Worm (Caenorhabditis elegans) whole organism, L3 larva: ENCODE measurements around the gene F54F12.1.

ENCODE experiments used
- R02D3.7 ChIP-seq: fragments of 150-350 bp; optimal IDR thresholded peaks from 2 replicates; lab custom pipeline; 2014; ENCODE audit warnings: missing biosample characterization, missing genetic modification characterization
- ZK546.5 ChIP-seq: sonication (generic microtip); optimal IDR thresholded peaks from 2 replicates; lab custom pipeline; 2017; ENCODE audit warnings: missing biosample characterization, missing genetic modification characterization
- aly-2 ChIP-seq: fragments of 150-350 bp; optimal IDR thresholded peaks from 2 replicates; lab custom pipeline; 2014; ENCODE audit warnings: missing biosample characterization, missing genetic modification characterization
- ceh-16 ChIP-seq: sonication (generic microtip); optimal IDR thresholded peaks from 2 replicates; lab custom pipeline; 2017; ENCODE audit warnings: missing biosample characterization, missing genetic modification characterization
- ceh-82 ChIP-seq: fragments of 150-350 bp; optimal IDR thresholded peaks from 2 replicates; lab custom pipeline; 2014; ENCODE audit warnings: missing biosample characterization, missing genetic modification characterization
- ceh-9 ChIP-seq: sonication (generic microtip); optimal IDR thresholded peaks from 2 replicates; lab custom pipeline; 2018; ENCODE audit warnings: missing biosample characterization, missing genetic modification characterization
- daf-12 ChIP-seq: fragments of 150-350 bp; optimal IDR thresholded peaks from 2 replicates; lab custom pipeline; 2014; ENCODE audit warnings: missing biosample characterization, missing genetic modification reagents, missing genetic modification characterization
- egl-27 ChIP-seq: sonication (generic microtip); optimal IDR thresholded peaks from 4 replicates; lab custom pipeline; 2017; ENCODE audit warnings: missing biosample characterization, missing genetic modification reagents, missing genetic modification characterization
- egl-5 ChIP-seq: fragments of 150-350 bp; optimal IDR thresholded peaks from 2 replicates; lab custom pipeline; 2017; ENCODE audit warnings: missing biosample characterization, missing genetic modification reagents, missing genetic modification characterization, inconsistent platforms
- elt-1 ChIP-seq: fragments of 150-350 bp; optimal IDR thresholded peaks from 2 replicates; lab custom pipeline; 2014; ENCODE audit warnings: missing biosample characterization, missing genetic modification characterization
- elt-2 ChIP-seq: sonication (generic microtip); optimal IDR thresholded peaks from 2 replicates; lab custom pipeline; 2016; ENCODE audit warnings: missing genetic modification reagents, mild to moderate bottlenecking, missing genetic modification characterization, missing compliant biosample characterization
- eor-1 ChIP-seq, 2 experiments: fragments of 150-350 bp; optimal IDR thresholded peaks; 2 replicates each; lab custom pipeline; 2014 to 2018; ENCODE audit warnings: missing biosample characterization in 2 of 2, missing genetic modification characterization in 2 of 2
- fkh-10 ChIP-seq: sonication (generic microtip); optimal IDR thresholded peaks from 2 replicates; lab custom pipeline; 2017; ENCODE audit warnings: missing biosample characterization, missing genetic modification reagents, missing genetic modification characterization
- fkh-2 ChIP-seq: fragments of 150-350 bp; optimal IDR thresholded peaks from 2 replicates; lab custom pipeline; 2014; ENCODE audit warnings: missing biosample characterization, missing genetic modification reagents, missing genetic modification characterization
- fos-1 ChIP-seq: fragments of 150-350 bp; optimal IDR thresholded peaks from 2 replicates; lab custom pipeline; 2014; ENCODE audit warnings: missing biosample characterization, missing genetic modification characterization
- hmg-11 ChIP-seq: sonication (generic microtip); optimal IDR thresholded peaks from 2 replicates; lab custom pipeline; 2016; ENCODE audit warnings: missing genetic modification characterization, missing compliant biosample characterization
- jun-1 ChIP-seq: fragments of 150-350 bp; optimal IDR thresholded peaks from 2 replicates; lab custom pipeline; 2014; ENCODE audit warnings: missing biosample characterization, missing genetic modification reagents, missing genetic modification characterization
- lin-39 ChIP-seq: fragments of 150-350 bp; optimal IDR thresholded peaks from 2 replicates; lab custom pipeline; 2018; ENCODE audit warnings: missing biosample characterization, missing genetic modification reagents, missing genetic modification characterization
- lsy-12 ChIP-seq: sonication (generic microtip); optimal IDR thresholded peaks from 2 replicates; lab custom pipeline; 2016; ENCODE audit warnings: mild to moderate bottlenecking, missing genetic modification characterization, missing compliant biosample characterization
- mdl-1 ChIP-seq: fragments of 150-350 bp; optimal IDR thresholded peaks from 2 replicates; lab custom pipeline; 2014; ENCODE audit warnings: missing biosample characterization, missing genetic modification characterization
- mml-1 ChIP-seq: fragments of 150-350 bp; sonication (generic microtip); optimal IDR thresholded peaks from 3 replicates; lab custom pipeline; 2014; ENCODE audit warnings: missing biosample characterization, missing genetic modification characterization
- nfya-1 ChIP-seq: sonication (generic microtip); optimal IDR thresholded peaks from 2 replicates; lab custom pipeline; 2017; ENCODE audit warnings: missing genetic modification characterization, mild to moderate bottlenecking, missing compliant biosample characterization, antibody characterized with exemption, moderate library complexity; ENCODE audit not compliant: insufficient read depth
- nhr-11 ChIP-seq: fragments of 150-350 bp; optimal IDR thresholded peaks from 2 replicates; lab custom pipeline; 2014; ENCODE audit warnings: missing biosample characterization, missing genetic modification characterization
- nhr-12 ChIP-seq: fragments of 150-350 bp; optimal IDR thresholded peaks from 2 replicates; lab custom pipeline; 2014; ENCODE audit warnings: missing biosample characterization, missing genetic modification characterization
- nhr-23 ChIP-seq: fragments of 150-350 bp; optimal IDR thresholded peaks from 2 replicates; lab custom pipeline; 2014; ENCODE audit warnings: missing biosample characterization, missing genetic modification reagents, missing genetic modification characterization
- nhr-237 ChIP-seq: fragments of 150-350 bp; optimal IDR thresholded peaks from 2 replicates; lab custom pipeline; 2014; ENCODE audit warnings: missing biosample characterization, missing genetic modification characterization
- nhr-25 ChIP-seq: sonication (generic microtip); optimal IDR thresholded peaks from 2 replicates; lab custom pipeline; 2017; ENCODE audit warnings: missing biosample characterization, missing genetic modification characterization
- nhr-28 ChIP-seq: fragments of 150-350 bp; optimal IDR thresholded peaks from 2 replicates; lab custom pipeline; 2014; ENCODE audit warnings: missing biosample characterization, missing genetic modification characterization
- nhr-76 ChIP-seq: fragments of 150-350 bp; sonication (generic microtip); optimal IDR thresholded peaks from 5 replicates; lab custom pipeline; 2014; ENCODE audit warnings: missing biosample characterization, missing genetic modification characterization
- nhr-77 ChIP-seq: fragments of 150-350 bp; optimal IDR thresholded peaks from 2 replicates; lab custom pipeline; 2014; ENCODE audit warnings: missing biosample characterization, missing genetic modification characterization
- pha-4 ChIP-seq: fragments of 150-350 bp; optimal IDR thresholded peaks from 2 replicates; lab custom pipeline; 2014; ENCODE audit warnings: missing biosample characterization, missing genetic modification reagents, missing genetic modification characterization
- pqm-1 ChIP-seq: fragments of 150-350 bp; optimal IDR thresholded peaks from 2 replicates; lab custom pipeline; 2017; ENCODE audit warnings: missing biosample characterization, missing genetic modification characterization, inconsistent platforms
- sea-2 ChIP-seq: fragments of 150-350 bp; sonication (generic microtip); optimal IDR thresholded peaks from 4 replicates; lab custom pipeline; 2014; ENCODE audit warnings: missing biosample characterization, missing genetic modification reagents, missing genetic modification characterization
- tbx-2 ChIP-seq: sonication (generic microtip); optimal IDR thresholded peaks from 2 replicates; lab custom pipeline; 2016; ENCODE audit warnings: mild to moderate bottlenecking, missing genetic modification characterization, missing compliant biosample characterization
- unc-39 ChIP-seq: sonication (generic microtip); optimal IDR thresholded peaks from 4 replicates; lab custom pipeline; 2017; ENCODE audit warnings: missing biosample characterization, missing genetic modification characterization
- unc-62 ChIP-seq: fragments of 150-350 bp; sonication (generic microtip); optimal IDR thresholded peaks from 4 replicates; lab custom pipeline; 2014; ENCODE audit warnings: missing biosample characterization, missing genetic modification reagents, missing genetic modification characterization

Gene F54F12.1

ce11 chrIII:13039739-13040138 lies 15.5 kb downstream of the F54F12.1 start, which contains the start of gene F54F12.2:
F54F12.2 (plus strand) TSS chrIII:13040039.
- TF ChIP-seq mml-1 (tag; lab: Kevin White, UChicago) (no peak), nhr-237 (tag; lab: Kevin White, UChicago) (no peak), nhr-25 (tag; lab: Kevin White, UChicago) (no peak), fkh-2 (tag; lab: Kevin White, UChicago) (no peak), pha-4 (tag; lab: Kevin White, UChicago) (no peak), unc-62 (no peak), elt-2 (tag; lab: Kevin White, UChicago) (no peak), ceh-82 (tag; lab: Kevin White, UChicago) (no peak), nhr-76 (tag; lab: Kevin White, UChicago) (no peak)

DNA sequence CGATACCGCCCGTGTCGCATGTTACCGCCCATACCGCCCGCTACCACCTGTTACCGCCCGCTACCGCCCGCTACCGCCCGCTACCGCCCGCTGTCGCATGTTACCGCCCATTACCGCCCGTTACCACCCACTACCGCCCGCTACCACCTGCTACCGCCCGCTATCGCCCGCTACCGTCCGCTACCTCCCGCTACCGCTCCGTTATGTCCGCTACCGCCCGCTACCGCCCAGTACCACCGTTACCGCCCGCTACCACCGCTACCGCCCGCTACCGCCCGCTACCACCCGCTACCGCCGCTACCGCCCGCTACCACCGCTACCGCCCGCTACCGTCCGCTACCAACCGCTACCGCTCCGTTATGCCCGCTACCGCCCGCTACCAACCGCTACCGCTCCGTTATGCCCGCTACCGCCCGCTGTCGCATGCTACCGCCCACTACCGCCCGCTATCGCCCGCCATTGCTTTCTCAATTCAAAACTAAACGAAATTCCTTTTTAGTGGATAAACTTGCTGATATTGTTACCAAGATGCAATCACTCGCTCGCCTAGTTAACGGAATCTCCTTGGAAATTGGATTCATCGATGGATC lies 22.7 kb downstream of the F54F12.1 start:
- no peak for TF ChIP-seq fkh-10 (GFP tag; lab: Kevin White, UChicago)
- TF ChIP-seq nhr-11 (tag; lab: Kevin White, UChicago) = no peak
- TF ChIP-seq pqm-1 (tag; lab: Kevin White, UChicago) = no peak
- TF ChIP-seq, all 47 proteins: peak for 0

- TF ChIP-seq egl-5 = no peak
- TF ChIP-seq lsy-12 (tag; lab: Kevin White, UChicago) = no peak
- no peak for TF ChIP-seq eor-1 (tag; optimal IDR thresholded peaks at IDR 0.05; lab: Kevin White, UChicago)
- TF ChIP-seq egl-27 (tag; lab: Kevin White, UChicago) = no peak
- TF ChIP-seq nhr-23 (tag; lab: Kevin White, UChicago) = no peak
- no peak for TF ChIP-seq ceh-16 (tag; lab: Kevin White, UChicago)
- no peak for TF ChIP-seq aly-2
- TF ChIP-seq lin-39 (tag; lab: Kevin White, UChicago) = no peak
- TF ChIP-seq sea-2 = no peak
- TF ChIP-seq unc-39 (tag; lab: Kevin White, UChicago) = no peak
- TF ChIP-seq ZK546.5 (tag; lab: Kevin White, UChicago) = no peak
- no peak for TF ChIP-seq nhr-77 (tag; lab: Kevin White, UChicago)
- TF ChIP-seq fkh-2 (tag; lab: Kevin White, UChicago) = no peak
- no peak for TF ChIP-seq elt-1 (tag; lab: Kevin White, UChicago)
Measured at ce11 chrIII:13031701-13032100, 23.5 kb downstream of the F54F12.1 start, which contains the start of gene F14F7.5. F14F7.5 (plus strand) TSS chrIII:13032001.

ce11 chrIII:13030551-13030950 lies 24.7 kb downstream of the F54F12.1 start, which contains the start of gene F14F7.7:
F14F7.7 (plus strand) TSS chrIII:13030904.
- TF ChIP-seq eor-1 (tag; optimal IDR thresholded peaks at IDR 0.05; lab: Kevin White, UChicago) (no peak), nhr-12 (tag; lab: Kevin White, UChicago) (no peak)

ce11 chrIII:13029608-13030007 lies 25.6 kb downstream of the F54F12.1 start, which contains the start of gene F14F7.4:
F14F7.4 (minus strand) TSS chrIII:13029708.
- TF ChIP-seq elt-2 (tag; lab: Kevin White, UChicago) (no peak), lin-39 (tag; lab: Kevin White, UChicago) (no peak), sea-2 (no peak), fkh-2 (tag; lab: Kevin White, UChicago) (no peak), egl-27 (tag; lab: Kevin White, UChicago) (no peak), nhr-12 (tag; lab: Kevin White, UChicago) (no peak), nhr-25 (tag; lab: Kevin White, UChicago) (no peak), mdl-1 (tag; lab: Kevin White, UChicago) (no peak), R02D3.7 (tag; lab: Kevin White, UChicago) (no peak), pqm-1 (tag; lab: Kevin White, UChicago) (no peak), nhr-237 (tag; lab: Kevin White, UChicago) (no peak), jun-1 (no peak), lsy-12 (tag; lab: Kevin White, UChicago) (no peak), daf-12 (no peak), fkh-10 (GFP tag; lab: Kevin White, UChicago) (no peak), hmg-11 (tag; lab: Kevin White, UChicago) (no peak)

DNA sequence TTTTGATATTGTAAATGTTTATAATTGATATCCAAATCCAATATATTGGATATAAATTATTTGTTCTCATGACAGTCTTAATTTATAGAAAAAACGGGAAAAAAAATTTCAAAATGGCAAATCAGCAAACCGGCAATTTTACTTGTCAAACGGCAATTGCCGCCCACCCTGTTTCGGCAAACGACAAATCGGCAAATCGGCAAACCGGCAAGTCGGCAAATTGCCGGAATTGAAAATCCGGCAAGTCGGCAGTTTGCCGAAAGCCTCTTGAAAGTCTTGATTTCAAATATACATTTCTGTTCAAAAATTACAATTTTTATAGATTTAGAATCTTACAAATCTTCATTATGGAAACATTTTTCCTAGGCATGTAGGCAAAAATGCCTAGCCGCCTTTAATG lies 27.3 kb downstream of the F54F12.1 start:
- TF ChIP-seq ceh-9 = no peak
- no peak for TF ChIP-seq nhr-28
- TF ChIP-seq ceh-82 (tag; lab: Kevin White, UChicago) = no peak
- no peak for TF ChIP-seq unc-39 (tag; lab: Kevin White, UChicago)
- TF ChIP-seq aly-2 = no peak
- no peak for TF ChIP-seq nhr-12 (tag; lab: Kevin White, UChicago)
- TF ChIP-seq fos-1 = no peak
- no peak for TF ChIP-seq nfya-1 (tag; lab: Kevin White, UChicago)
- TF ChIP-seq tbx-2 (tag; lab: Kevin White, UChicago) = no peak
- TF ChIP-seq R02D3.7 (tag; lab: Kevin White, UChicago) = no peak
- no peak for TF ChIP-seq ceh-16 (tag; lab: Kevin White, UChicago)
- no peak for TF ChIP-seq egl-27 (tag; lab: Kevin White, UChicago)
- no peak for TF ChIP-seq eor-1 (tag; optimal IDR thresholded peaks at IDR 0.05; lab: Kevin White, UChicago)
